2 fruit fly cellular contexts compared by ENCODE assay signal in genomic region chr2L:3086290-3086876, dm6.
TF ChIP-seq lines count a peak whose summit lies in the region.

No protein-coding gene starts in this region.

TF ChIP-seq in whole organism, embryonic, 481 proteins besides CTCF, POLR2A, EP300 and RAD21 (continued from another document and continues in another):
- TF ChIP-seq insv (GFP tag; optimal IDR thresholded peaks at IDR 0.05; lab: Kevin White, UChicago) (no peak), repo (GFP tag; optimal IDR thresholded peaks at IDR 0.05; lab: Kevin White, UChicago) (no peak), dysf (GFP tag; IDR thresholded peaks at IDR 0.05; lab: Robert Waterston, UW) (peak; percentile 81), dpn (GFP tag; optimal IDR thresholded peaks at IDR 0.05; lab: Kevin White, UChicago) (peak; percentile 69 to 72), gro (GFP tag; optimal IDR thresholded peaks at IDR 0.05; lab: Kevin White, UChicago) (peak; percentile 66), h (optimal IDR thresholded peaks at IDR 0.05; lab: Kevin White, UChicago) (no peak), CrebB (tag; optimal IDR thresholded peaks at IDR 0.05; lab: Kevin White, UChicago) (peak; percentile 63), Nf-YB (GFP tag; optimal IDR thresholded peaks at IDR 0.05; lab: Kevin White, UChicago) (peak; percentile 30), CG10462 (GFP tag; optimal IDR thresholded peaks at IDR 0.05; lab: Kevin White, UChicago) (no peak), CG4328 (GFP tag; optimal IDR thresholded peaks at IDR 0.05; lab: Kevin White, UChicago) (no peak), CG17361 (GFP tag; IDR thresholded peaks at IDR 0.05; lab: Robert Waterston, UW) (peak; percentile 76), CG18476 (GFP tag; optimal IDR thresholded peaks at IDR 0.05; lab: Kevin White, UChicago) (peak; percentile 16), CG17186 (GFP tag; optimal IDR thresholded peaks at IDR 0.05; lab: Kevin White, UChicago) (no peak), ken (GFP tag; IDR thresholded peaks at IDR 0.05; lab: Robert Waterston, UW) (no peak), Dad (GFP tag; optimal IDR thresholded peaks at IDR 0.05; lab: Kevin White, UChicago) (peak; percentile 9), wdn (GFP tag; IDR thresholded peaks at IDR 0.05; lab: Robert Waterston, UW) (no peak), pzg (GFP tag; optimal IDR thresholded peaks at IDR 0.05; lab: Kevin White, UChicago) (no peak), Xbp1 (GFP tag; optimal IDR thresholded peaks at IDR 0.05; lab: Kevin White, UChicago) (peak; percentile 63), CG16779 (GFP tag; IDR thresholded peaks at IDR 0.05; lab: Robert Waterston, UW) (no peak), Stat92E (GFP tag; optimal IDR thresholded peaks at IDR 0.05; lab: Kevin White, UChicago) (no peak), CG10654 (GFP tag; optimal IDR thresholded peaks at IDR 0.05; lab: Kevin White, UChicago) (peak; percentile 38), Bgb (GFP tag; IDR thresholded peaks at IDR 0.05; lab: Robert Waterston, UW; ENCODE audit: partially characterized antibody) (no peak), gfzf (GFP tag; optimal IDR thresholded peaks at IDR 0.05; lab: Kevin White, UChicago) (no peak), ase (GFP tag; IDR thresholded peaks at IDR 0.05; lab: Robert Waterston, UW) (peak; percentile 24; the same call in 1 of the 3 replicates), ham (GFP tag; IDR thresholded peaks at IDR 0.05; lab: Robert Waterston, UW) (no peak), amos (GFP tag; IDR thresholded peaks at IDR 0.05; lab: Robert Waterston, UW; ENCODE audit: partially characterized antibody) (no peak), CG7372 (GFP tag; IDR thresholded peaks at IDR 0.05; lab: Robert Waterston, UW) (peak; percentile 66; the same call in 1 of the 2 replicates), CG7271 (tag; optimal IDR thresholded peaks at IDR 0.05; lab: Kevin White, UChicago) (no peak), CG7987 (GFP tag; optimal IDR thresholded peaks at IDR 0.05; lab: Kevin White, UChicago) (peak; percentile 20), CG15073 (GFP tag; optimal IDR thresholded peaks at IDR 0.05; lab: Kevin White, UChicago) (no peak), dimm (GFP tag; IDR thresholded peaks at IDR 0.05; lab: Robert Waterston, UW) (no peak), CG2199 (GFP tag; IDR thresholded peaks at IDR 0.05; lab: Robert Waterston, UW) (no peak), Atf3 (GFP tag; optimal IDR thresholded peaks at IDR 0.05; lab: Kevin White, UChicago) (no peak), z (GFP tag; IDR thresholded peaks at IDR 0.05; lab: Robert Waterston, UW) (no peak), Vsx1 (GFP tag; optimal IDR thresholded peaks at IDR 0.05; lab: Kevin White, UChicago) (peak; percentile 50), YL-1 (GFP tag; optimal IDR thresholded peaks at IDR 0.05; lab: Kevin White, UChicago) (no peak), Aef1 (GFP tag; IDR thresholded peaks at IDR 0.05; lab: Robert Waterston, UW) (peak; percentile 68), Drgx (GFP tag; IDR thresholded peaks at IDR 0.05; lab: Robert Waterston, UW) (peak; percentile 85), CG10431 (GFP tag; optimal IDR thresholded peaks at IDR 0.05; lab: Kevin White, UChicago) (no peak), CG6254 (GFP tag; optimal IDR thresholded peaks at IDR 0.05; lab: Kevin White, UChicago) (no peak), wek (GFP tag; optimal IDR thresholded peaks at IDR 0.05; lab: Kevin White, UChicago) (no peak), CG10274 (GFP tag; optimal IDR thresholded peaks at IDR 0.05; lab: Kevin White, UChicago) (peak; percentile 12), prd (optimal IDR thresholded peaks at IDR 0.05; lab: Kevin White, UChicago) (no peak), prd (GFP tag; IDR thresholded peaks at IDR 0.05; lab: Robert Waterston, UW) (peak; percentile 64; the same call in 2 of the 3 replicates), Pdp1 (GFP tag; optimal IDR thresholded peaks at IDR 0.05; lab: Kevin White, UChicago) (peak; percentile 27 to 43), hbn (GFP tag; IDR thresholded peaks at IDR 0.05; lab: Robert Waterston, UW; ENCODE audit: partially characterized antibody) (no peak), CG6813 (GFP tag; optimal IDR thresholded peaks at IDR 0.05; lab: Kevin White, UChicago) (peak; percentile 37), dati (GFP tag; IDR thresholded peaks at IDR 0.05; lab: Robert Waterston, UW) (no peak), MTF-1 (GFP tag; optimal IDR thresholded peaks at IDR 0.05; lab: Kevin White, UChicago; ENCODE audit: borderline replicate concordance) (no peak), CG18011 (GFP tag; optimal IDR thresholded peaks at IDR 0.05; lab: Kevin White, UChicago) (peak; percentile 33), croc (GFP tag; conservative IDR thresholded peaks at IDR 0.05; lab: Robert Waterston, UW) (no peak), al (GFP tag; IDR thresholded peaks at IDR 0.05; lab: Robert Waterston, UW) (peak; percentile 71; the same call in 1 of the 2 replicates), CG42726 (GFP tag; IDR thresholded peaks at IDR 0.05; lab: Robert Waterston, UW; ENCODE audit: partially characterized antibody) (no peak), CG7839 (tag; optimal IDR thresholded peaks at IDR 0.05; lab: Kevin White, UChicago) (peak; percentile 86), tap (tag; optimal IDR thresholded peaks at IDR 0.05; lab: Kevin White, UChicago) (peak; percentile 66), CG10366 (GFP tag; IDR thresholded peaks at IDR 0.05; lab: Robert Waterston, UW) (peak; percentile 56), Usf (GFP tag; optimal IDR thresholded peaks at IDR 0.05; lab: Kevin White, UChicago) (no peak), CG14965 (GFP tag; optimal IDR thresholded peaks at IDR 0.05; lab: Kevin White, UChicago; ENCODE audit: borderline replicate concordance) (no peak), dm (GFP tag; optimal IDR thresholded peaks at IDR 0.05; lab: Kevin White, UChicago) (no peak), Ada2b (GFP tag; IDR thresholded peaks at IDR 0.05; lab: Robert Waterston, UW) (peak; percentile 59), unpg (GFP tag; optimal IDR thresholded peaks at IDR 0.05; lab: Kevin White, UChicago) (peak; percentile 83), lmd (GFP tag; IDR thresholded peaks at IDR 0.05; lab: Robert Waterston, UW) (peak; percentile 69), Side (GFP tag; optimal IDR thresholded peaks at IDR 0.05; lab: Kevin White, UChicago) (peak; percentile 25), sens-2 (GFP tag; IDR thresholded peaks at IDR 0.05; lab: Robert Waterston, UW) (no peak), CG3065 (GFP tag; optimal IDR thresholded peaks at IDR 0.05; lab: Kevin White, UChicago) (peak; percentile 0), Bdp1 (GFP tag; optimal IDR thresholded peaks at IDR 0.05; lab: Kevin White, UChicago) (no peak), CG8924 (tag; optimal IDR thresholded peaks at IDR 0.05; lab: Kevin White, UChicago) (peak; percentile 79)

TF ChIP-seq in whole organism, prepupa, 60 proteins besides CTCF, POLR2A, EP300 and RAD21 (continued from another document):
- TF ChIP-seq CG6163 (GFP tag; IDR thresholded peaks at IDR 0.05; lab: Robert Waterston, UW): peak; percentile 69
- peak; percentile 54 for TF ChIP-seq Lpt (GFP tag; optimal IDR thresholded peaks at IDR 0.05; lab: Kevin White, UChicago)
- peak; percentile 84 for TF ChIP-seq CG8119 (GFP tag; IDR thresholded peaks at IDR 0.05; lab: Robert Waterston, UW)
- peak; percentile 58 for TF ChIP-seq CG3919 (GFP tag; optimal IDR thresholded peaks at IDR 0.05; lab: Kevin White, UChicago)
- no peak for TF ChIP-seq CG1621 (tag; optimal IDR thresholded peaks at IDR 0.05; lab: Kevin White, UChicago)
- TF ChIP-seq cyc (GFP tag; optimal IDR thresholded peaks at IDR 0.05; lab: Kevin White, UChicago): peak; percentile 10
- TF ChIP-seq Gug (GFP tag; IDR thresholded peaks at IDR 0.05; lab: Robert Waterston, UW): peak; percentile 59
- peak; percentile 8 for TF ChIP-seq CG10669 (GFP tag; optimal IDR thresholded peaks at IDR 0.05; lab: Kevin White, UChicago)
- TF ChIP-seq dsx (GFP tag; optimal IDR thresholded peaks at IDR 0.05; lab: Kevin White, UChicago; ENCODE audit: poor library complexity, severe bottlenecking): no peak
- TF ChIP-seq eg (GFP tag; IDR thresholded peaks at IDR 0.05; lab: Robert Waterston, UW): peak; percentile 87
- peak; percentile 50 for TF ChIP-seq esn (GFP tag; optimal IDR thresholded peaks at IDR 0.05; lab: Kevin White, UChicago)
- peak; percentile 59 for TF ChIP-seq achi (GFP tag; optimal IDR thresholded peaks at IDR 0.05; lab: Kevin White, UChicago)
- TF ChIP-seq CG11902 (GFP tag; optimal IDR thresholded peaks at IDR 0.05; lab: Kevin White, UChicago): no peak
- TF ChIP-seq Ets96B (tag; optimal IDR thresholded peaks at IDR 0.05; lab: Kevin White, UChicago): no peak
- TF ChIP-seq vri (GFP tag; optimal IDR thresholded peaks at IDR 0.05; lab: Kevin White, UChicago): no peak
- TF ChIP-seq Sox102F (GFP tag; optimal IDR thresholded peaks at IDR 0.05; lab: Kevin White, UChicago): peak; percentile 19
- peak; percentile 41 for TF ChIP-seq lz (GFP tag; optimal IDR thresholded peaks at IDR 0.05; lab: Kevin White, UChicago)
- TF ChIP-seq Eip75B (GFP tag; optimal IDR thresholded peaks at IDR 0.05; lab: Kevin White, UChicago): peak; percentile 41
- peak; percentile 56 for TF ChIP-seq CG6276 (GFP tag; optimal IDR thresholded peaks at IDR 0.05; lab: Kevin White, UChicago)
- TF ChIP-seq acj6 (GFP tag; optimal IDR thresholded peaks at IDR 0.05; lab: Kevin White, UChicago): peak; percentile 42
- TF ChIP-seq svp (GFP tag; lab: Kevin White, UChicago): peak; percentile 82
- TF ChIP-seq CG9139 (GFP tag; optimal IDR thresholded peaks at IDR 0.05; lab: Kevin White, UChicago): no peak
- TF ChIP-seq Blimp-1 (GFP tag; optimal IDR thresholded peaks at IDR 0.05; lab: Kevin White, UChicago): no peak
- no peak for TF ChIP-seq Hr38 (GFP tag; optimal IDR thresholded peaks at IDR 0.05; lab: Kevin White, UChicago)
- TF ChIP-seq net (GFP tag; optimal IDR thresholded peaks at IDR 0.05; lab: Kevin White, UChicago): peak; percentile 57
- TF ChIP-seq CG7368 (GFP tag; optimal IDR thresholded peaks at IDR 0.05; lab: Kevin White, UChicago): no peak
- no peak for TF ChIP-seq CG8632 (GFP tag; optimal IDR thresholded peaks at IDR 0.05; lab: Kevin White, UChicago)
- no peak for TF ChIP-seq Eip93F (GFP tag; optimal IDR thresholded peaks at IDR 0.05; lab: Kevin White, UChicago)
- peak; percentile 45 for TF ChIP-seq topi (GFP tag; optimal IDR thresholded peaks at IDR 0.05; lab: Kevin White, UChicago)
- peak; percentile 43 for TF ChIP-seq CG10631 (GFP tag; optimal IDR thresholded peaks at IDR 0.05; lab: Kevin White, UChicago)
- peak; percentile 47 for TF ChIP-seq dac (GFP tag; optimal IDR thresholded peaks at IDR 0.05; lab: Kevin White, UChicago)
- TF ChIP-seq spab (GFP tag; optimal IDR thresholded peaks at IDR 0.05; lab: Kevin White, UChicago): no peak
- TF ChIP-seq Met (GFP tag; optimal IDR thresholded peaks at IDR 0.05; lab: Kevin White, UChicago): peak; percentile 16
- TF ChIP-seq Sox15 (GFP tag; optimal IDR thresholded peaks at IDR 0.05; lab: Kevin White, UChicago): no peak
- TF ChIP-seq OdsH (GFP tag; optimal IDR thresholded peaks at IDR 0.05; lab: Kevin White, UChicago): peak; percentile 64
- TF ChIP-seq CG6792 (GFP tag; optimal IDR thresholded peaks at IDR 0.05; lab: Kevin White, UChicago): peak; percentile 47
- TF ChIP-seq salr (GFP tag; optimal IDR thresholded peaks at IDR 0.05; lab: Kevin White, UChicago): peak in 1 of 2 experiments; percentile 55
- peak; percentile 13 for TF ChIP-seq CG6808 (GFP tag; optimal IDR thresholded peaks at IDR 0.05; lab: Kevin White, UChicago)
